Worm (Caenorhabditis elegans) whole organism, L3 larva: ENCODE results near the gene C18E9.7.

Experiments used
- R02D3.7 ChIP-seq: fragments of 150-350 bp; optimal IDR thresholded peaks from 2 replicates; lab custom pipeline; 2014; ENCODE audit warnings: missing biosample characterization, missing genetic modification characterization
- ZK546.5 ChIP-seq: sonication (generic microtip); optimal IDR thresholded peaks from 2 replicates; lab custom pipeline; 2017; ENCODE audit warnings: missing biosample characterization, missing genetic modification characterization
- aly-2 ChIP-seq: fragments of 150-350 bp; optimal IDR thresholded peaks from 2 replicates; lab custom pipeline; 2014; ENCODE audit warnings: missing biosample characterization, missing genetic modification characterization
- ama-1 ChIP-seq: fragments of 150-350 bp; optimal IDR thresholded peaks from 2 replicates; lab custom pipeline; 2018
- ceh-28 ChIP-seq: fragments of 150-350 bp; optimal IDR thresholded peaks from 2 replicates; lab custom pipeline; 2014; ENCODE audit warnings: missing biosample characterization, missing genetic modification reagents, missing genetic modification characterization
- daf-12 ChIP-seq: fragments of 150-350 bp; optimal IDR thresholded peaks from 2 replicates; lab custom pipeline; 2014; ENCODE audit warnings: missing biosample characterization, missing genetic modification reagents, missing genetic modification characterization
- egl-5 ChIP-seq: fragments of 150-350 bp; optimal IDR thresholded peaks from 2 replicates; lab custom pipeline; 2017; ENCODE audit warnings: missing biosample characterization, missing genetic modification reagents, missing genetic modification characterization, inconsistent platforms
- elt-2 ChIP-seq: sonication (generic microtip); optimal IDR thresholded peaks from 2 replicates; lab custom pipeline; 2016; ENCODE audit warnings: missing genetic modification reagents, mild to moderate bottlenecking, missing genetic modification characterization, missing compliant biosample characterization
- elt-3 ChIP-seq, 3 experiments: fragments of 150-350 bp in 1 of 3; sonication (generic microtip) in 2 of 3; optimal IDR thresholded peaks; 2 replicates in 2 of 3; 4 replicates in 1 of 3; lab custom pipeline; 2014 to 2017; ENCODE audit warnings: missing biosample characterization in 3 of 3, missing genetic modification characterization in 3 of 3
- eor-1 ChIP-seq, 2 experiments: fragments of 150-350 bp; optimal IDR thresholded peaks; 2 replicates each; lab custom pipeline; 2014 to 2018; ENCODE audit warnings: missing biosample characterization in 2 of 2, missing genetic modification characterization in 2 of 2
- fkh-10 ChIP-seq: sonication (generic microtip); optimal IDR thresholded peaks from 2 replicates; lab custom pipeline; 2017; ENCODE audit warnings: missing biosample characterization, missing genetic modification reagents, missing genetic modification characterization
- fkh-2 ChIP-seq: fragments of 150-350 bp; optimal IDR thresholded peaks from 2 replicates; lab custom pipeline; 2014; ENCODE audit warnings: missing biosample characterization, missing genetic modification reagents, missing genetic modification characterization
- fos-1 ChIP-seq: fragments of 150-350 bp; optimal IDR thresholded peaks from 2 replicates; lab custom pipeline; 2014; ENCODE audit warnings: missing biosample characterization, missing genetic modification characterization
- hmg-11 ChIP-seq: sonication (generic microtip); optimal IDR thresholded peaks from 2 replicates; lab custom pipeline; 2016; ENCODE audit warnings: missing genetic modification characterization, missing compliant biosample characterization
- jun-1 ChIP-seq: fragments of 150-350 bp; optimal IDR thresholded peaks from 2 replicates; lab custom pipeline; 2014; ENCODE audit warnings: missing biosample characterization, missing genetic modification reagents, missing genetic modification characterization
- lin-15B ChIP-seq: fragments of 150-350 bp; optimal IDR thresholded peaks from 2 replicates; lab custom pipeline; 2014; ENCODE audit warnings: missing biosample characterization, missing genetic modification characterization
- lin-39 ChIP-seq: fragments of 150-350 bp; optimal IDR thresholded peaks from 2 replicates; lab custom pipeline; 2018; ENCODE audit warnings: missing biosample characterization, missing genetic modification reagents, missing genetic modification characterization
- lsy-12 ChIP-seq: sonication (generic microtip); optimal IDR thresholded peaks from 2 replicates; lab custom pipeline; 2016; ENCODE audit warnings: mild to moderate bottlenecking, missing genetic modification characterization, missing compliant biosample characterization
- nhr-11 ChIP-seq: fragments of 150-350 bp; optimal IDR thresholded peaks from 2 replicates; lab custom pipeline; 2014; ENCODE audit warnings: missing biosample characterization, missing genetic modification characterization
- nhr-12 ChIP-seq: fragments of 150-350 bp; optimal IDR thresholded peaks from 2 replicates; lab custom pipeline; 2014; ENCODE audit warnings: missing biosample characterization, missing genetic modification characterization
- nhr-23 ChIP-seq: fragments of 150-350 bp; optimal IDR thresholded peaks from 2 replicates; lab custom pipeline; 2014; ENCODE audit warnings: missing biosample characterization, missing genetic modification reagents, missing genetic modification characterization
- nhr-237 ChIP-seq: fragments of 150-350 bp; optimal IDR thresholded peaks from 2 replicates; lab custom pipeline; 2014; ENCODE audit warnings: missing biosample characterization, missing genetic modification characterization
- nhr-25 ChIP-seq: sonication (generic microtip); optimal IDR thresholded peaks from 2 replicates; lab custom pipeline; 2017; ENCODE audit warnings: missing biosample characterization, missing genetic modification characterization
- nhr-28 ChIP-seq: fragments of 150-350 bp; optimal IDR thresholded peaks from 2 replicates; lab custom pipeline; 2014; ENCODE audit warnings: missing biosample characterization, missing genetic modification characterization
- nhr-43 ChIP-seq: sonication (generic microtip); optimal IDR thresholded peaks from 2 replicates; lab custom pipeline; 2016; ENCODE audit warnings: mild to moderate bottlenecking, missing genetic modification characterization, missing compliant biosample characterization; ENCODE audit not compliant: poor library complexity, severe bottlenecking
- nhr-76 ChIP-seq: fragments of 150-350 bp; sonication (generic microtip); optimal IDR thresholded peaks from 5 replicates; lab custom pipeline; 2014; ENCODE audit warnings: missing biosample characterization, missing genetic modification characterization
- pha-4 ChIP-seq: fragments of 150-350 bp; optimal IDR thresholded peaks from 2 replicates; lab custom pipeline; 2014; ENCODE audit warnings: missing biosample characterization, missing genetic modification reagents, missing genetic modification characterization
- snpc-4 ChIP-seq: fragments of 150-350 bp; optimal IDR thresholded peaks from 2 replicates; lab custom pipeline; 2014; ENCODE audit warnings: missing biosample characterization, missing genetic modification characterization
- unc-62 ChIP-seq: fragments of 150-350 bp; sonication (generic microtip); optimal IDR thresholded peaks from 4 replicates; lab custom pipeline; 2014; ENCODE audit warnings: missing biosample characterization, missing genetic modification reagents, missing genetic modification characterization
- zag-1 ChIP-seq: fragments of 150-350 bp; optimal IDR thresholded peaks from 2 replicates; lab custom pipeline; 2014; ENCODE audit warnings: missing biosample characterization, missing genetic modification characterization
- ztf-4 ChIP-seq: fragments of 150-350 bp; optimal IDR thresholded peaks from 2 replicates; lab custom pipeline; 2014; ENCODE audit warnings: missing biosample characterization, missing genetic modification characterization

The C18E9.7 gene

ce11 chrII:8982683-8983082 lies at the start of gene C18E9.7:
TSS of gene C18E9.7 (minus strand) at chrII:8982783.
- no peak for TF ChIP-seq eor-1 (tag; optimal IDR thresholded peaks at IDR 0.05; lab: Kevin White, UChicago)
- TF ChIP-seq nhr-28 (tag; lab: Kevin White, UChicago), result no peak
- no peak for TF ChIP-seq fos-1 (tag; lab: Kevin White, UChicago)
- TF ChIP-seq zag-1 (tag; lab: Kevin White, UChicago), result no peak
- TF ChIP-seq hmg-11 (tag; lab: Kevin White, UChicago), result no peak
- TF ChIP-seq ztf-4, result no peak
- TF ChIP-seq nhr-12 (tag; lab: Kevin White, UChicago), result no peak

- TF ChIP-seq nhr-23 (tag; lab: Kevin White, UChicago) (peak; percentile 57), nhr-76 (no peak)
These were observed 49.3 kb upstream of the C18E9.7 start for ce11 chrII:9031891-9032290.

- TF ChIP-seq ama-1 (lab: Kevin White, UChicago) (peak; percentile 2), nhr-76 (no peak)
These were observed 46.7 kb upstream of the C18E9.7 start, which contains the start of gene F37B12.1 for ce11 chrII:9029218-9029672. TSS of gene F37B12.1 (minus strand) at chrII:9029268.

ce11 chrII:9028096-9028495 lies 45.5 kb upstream of the C18E9.7 start:
- peak in 2 of 3 experiments; percentile 83 to 93 for TF ChIP-seq elt-3 (tag; optimal IDR thresholded peaks at IDR 0.05; lab: Kevin White, UChicago)
- TF ChIP-seq nhr-43, result peak; percentile 35
- TF ChIP-seq ama-1 (lab: Kevin White, UChicago), result no peak
- TF ChIP-seq nhr-23 (tag; lab: Kevin White, UChicago), result peak; percentile 24

ce11 chrII:9026348-9026747 lies 43.8 kb upstream of the C18E9.7 start:
- TF ChIP-seq lin-15B (no peak), ama-1 (lab: Kevin White, UChicago) (peak; percentile 21)
- TF ChIP-seq, all 47 proteins: peak for 1

- TF ChIP-seq hmg-11 (tag; lab: Kevin White, UChicago), result no peak
- TF ChIP-seq egl-5 (tag; lab: Kevin White, UChicago), result no peak
- no peak for TF ChIP-seq R02D3.7 (tag; lab: Kevin White, UChicago)
- TF ChIP-seq eor-1 (tag; optimal IDR thresholded peaks at IDR 0.05; lab: Kevin White, UChicago), result no peak
- TF ChIP-seq lin-15B, result no peak
- no peak for TF ChIP-seq pha-4 (tag; lab: Kevin White, UChicago)
- no peak for TF ChIP-seq ceh-28 (tag; lab: Kevin White, UChicago)
- no peak for TF ChIP-seq aly-2
- TF ChIP-seq fkh-2 (tag; lab: Kevin White, UChicago), result no peak
- no peak for TF ChIP-seq daf-12 (tag; lab: Kevin White, UChicago)
- no peak for TF ChIP-seq ZK546.5 (tag; lab: Kevin White, UChicago)
- no peak for TF ChIP-seq nhr-25
- no peak for TF ChIP-seq lin-39 (tag; lab: Kevin White, UChicago)
These were observed 41.7 kb upstream of the C18E9.7 start for ce11 chrII:9024312-9024711.

ce11 chrII:9021625-9022024 lies 39.0 kb upstream of the C18E9.7 start:
- TF ChIP-seq daf-12 (tag; lab: Kevin White, UChicago) (no peak), pha-4 (tag; lab: Kevin White, UChicago) (no peak), jun-1 (tag; lab: Kevin White, UChicago) (no peak), egl-5 (tag; lab: Kevin White, UChicago) (no peak), ztf-4 (no peak), unc-62 (GFP tag; lab: Kevin White, UChicago) (no peak), fkh-2 (tag; lab: Kevin White, UChicago) (no peak), fkh-10 (GFP tag; lab: Kevin White, UChicago) (no peak), nhr-28 (tag; lab: Kevin White, UChicago) (no peak), elt-2 (no peak), nhr-237 (tag; lab: Kevin White, UChicago) (no peak), nhr-11 (no peak), nhr-43 (no peak), snpc-4 (tag; lab: Kevin White, UChicago) (no peak), aly-2 (no peak), lsy-12 (tag; lab: Kevin White, UChicago) (no peak), nhr-25 (no peak)
